Worm (Caenorhabditis elegans) whole organism, midembryonic: Measurements from ENCODE around the gene hse-5.

Experiments
- flt-1 ChIP-seq: fragments of 200-800 bp; sonication (Bioruptor generic); IDR thresholded peaks from 2 replicates; pipeline ENCODE4 v1.3.6; 2022; ENCODE audit warnings: missing genetic modification characterization, missing compliant biosample characterization
- med-1 ChIP-seq: sonication (generic microtip); optimal IDR thresholded peaks from 2 replicates; lab custom pipeline; 2017; ENCODE audit warnings: missing genetic modification characterization, mild to moderate bottlenecking, missing compliant biosample characterization, antibody characterized with exemption, missing genetic modification reagents; ENCODE audit not compliant: insufficient read depth

ce11 chrIII:4391319-4391718, 46.2 kb downstream of the hse-5 start:
- no peak for TF ChIP-seq med-1 (GFP tag; lab: Kevin White, UChicago)
- no peak for TF ChIP-seq flt-1 (GFP tag; lab: Robert Waterston, UW)
